Worm (Caenorhabditis elegans) whole organism, L1 larva: ENCODE data around the gene exc-5.

Source experiments
- C04F5.9 ChIP-seq: sonication (generic microtip); optimal IDR thresholded peaks from 2 replicates; lab custom pipeline; 2016; ENCODE audit warnings: missing genetic modification characterization, missing compliant biosample characterization
- F16B12.6 ChIP-seq: fragments of 150-350 bp; optimal IDR thresholded peaks from 2 replicates; lab custom pipeline; 2014; ENCODE audit warnings: missing biosample characterization, missing genetic modification characterization
- aha-1 ChIP-seq: fragments of 150-350 bp; optimal IDR thresholded peaks from 2 replicates; lab custom pipeline; 2014; ENCODE audit warnings: missing biosample characterization, missing genetic modification characterization
- alr-1 ChIP-seq: fragments of 200-800 bp; sonication (Bioruptor generic); optimal IDR thresholded peaks from 2 replicates; lab custom pipeline; 2018; ENCODE audit warnings: borderline replicate concordance, mild to moderate bottlenecking, missing genetic modification characterization, missing compliant biosample characterization
- aly-2 ChIP-seq: fragments of 150-350 bp; optimal IDR thresholded peaks from 2 replicates; lab custom pipeline; 2014; ENCODE audit warnings: missing biosample characterization, missing genetic modification characterization
- ceh-63 ChIP-seq: fragments of 200-800 bp; sonication (Bioruptor generic); optimal IDR thresholded peaks from 2 replicates; lab custom pipeline; 2018; ENCODE audit warnings: mild to moderate bottlenecking, missing genetic modification characterization, missing compliant biosample characterization
- ceh-82 ChIP-seq, 3 experiments: fragments of 150-350 bp in 1 of 3; sonication (generic microtip) in 2 of 3; optimal IDR thresholded peaks; 2 replicates each; lab custom pipeline; 2014 to 2017; ENCODE audit warnings: missing biosample characterization in 3 of 3, missing genetic modification characterization in 3 of 3
- ceh-88 ChIP-seq: fragments of 200-800 bp; sonication (Bioruptor generic); IDR thresholded peaks from 2 replicates; pipeline ENCODE4 v1.3.6; 2022; ENCODE audit warnings: missing genetic modification characterization, missing compliant biosample characterization
- ceh-90 ChIP-seq: sonication (generic microtip); optimal IDR thresholded peaks from 2 replicates; lab custom pipeline; 2016; ENCODE audit warnings: missing genetic modification characterization, missing compliant biosample characterization
- dpl-1 ChIP-seq, 3 experiments: fragments of 150-350 bp in 2 of 3; sonication (generic microtip) in 1 of 3; optimal IDR thresholded peaks; 2 replicates each; lab custom pipeline; 2014 to 2017; ENCODE audit warnings: missing biosample characterization in 3 of 3, missing genetic modification characterization in 3 of 3, missing genetic modification reagents in 3 of 3
- efl-3 ChIP-seq: fragments of 200-800 bp; sonication (Bioruptor generic); optimal IDR thresholded peaks from 2 replicates; lab custom pipeline; 2018; ENCODE audit warnings: mild to moderate bottlenecking, missing genetic modification characterization, missing compliant biosample characterization
- egl-13 ChIP-seq: sonication (generic microtip); optimal IDR thresholded peaks from 2 replicates; lab custom pipeline; 2016; ENCODE audit warnings: missing genotype, missing genetic modification reagents, missing genetic modification characterization, missing compliant biosample characterization
- elt-2 ChIP-seq: sonication (generic microtip); optimal IDR thresholded peaks from 2 replicates; lab custom pipeline; 2016; ENCODE audit warnings: missing genetic modification characterization, mild to moderate bottlenecking, inconsistent platforms, missing compliant biosample characterization, missing genetic modification reagents
- elt-3 ChIP-seq, 6 experiments: fragments of 150-350 bp in 1 of 6; sonication (generic microtip); optimal IDR thresholded peaks; 2 replicates each; lab custom pipeline; 2017 to 2018; ENCODE audit warnings: missing biosample characterization in 6 of 6, missing genetic modification characterization in 6 of 6, inconsistent platforms in 1 of 6
- fkh-10 ChIP-seq: sonication (generic microtip); optimal IDR thresholded peaks from 2 replicates; lab custom pipeline; 2017; ENCODE audit warnings: missing biosample characterization, missing genetic modification reagents, missing genetic modification characterization
- fkh-4 ChIP-seq: sonication (generic microtip); optimal IDR thresholded peaks from 2 replicates; lab custom pipeline; 2016; ENCODE audit warnings: missing compliant biosample characterization, missing genetic modification characterization, borderline replicate concordance
- fkh-8 ChIP-seq: sonication (generic microtip); optimal IDR thresholded peaks from 2 replicates; lab custom pipeline; 2016; ENCODE audit warnings: mild to moderate bottlenecking, missing genetic modification characterization, missing compliant biosample characterization
- grh-1 ChIP-seq: fragments of 200-800 bp; sonication (Bioruptor generic); IDR thresholded peaks from 2 replicates; pipeline ENCODE4 v1.3.6; 2022; ENCODE audit warnings: missing genetic modification reagents, missing genetic modification characterization, missing compliant biosample characterization
- hlh-17 ChIP-seq: fragments of 200-800 bp; sonication (Bioruptor generic); optimal IDR thresholded peaks from 2 replicates; lab custom pipeline; 2018; ENCODE audit warnings: missing genetic modification characterization, mild to moderate bottlenecking, missing compliant biosample characterization, moderate library complexity, borderline replicate concordance
- hpl-2 ChIP-seq: fragments of 150-350 bp; optimal IDR thresholded peaks from 2 replicates; lab custom pipeline; 2014; ENCODE audit warnings: missing biosample characterization, missing genetic modification reagents, missing genetic modification characterization
- lin-13 ChIP-seq: fragments of 150-350 bp; optimal IDR thresholded peaks from 2 replicates; lab custom pipeline; 2014; ENCODE audit warnings: missing biosample characterization, missing genetic modification reagents, missing genetic modification characterization
- lin-14 ChIP-seq: fragments of 200-800 bp; sonication (Bioruptor generic); optimal IDR thresholded peaks from 2 replicates; lab custom pipeline; 2018; ENCODE audit warnings: mild to moderate bottlenecking, missing genetic modification characterization, moderate library complexity, missing compliant biosample characterization
- lin-15B ChIP-seq: fragments of 150-350 bp; sonication (generic microtip); optimal IDR thresholded peaks from 3 replicates; lab custom pipeline; 2014; ENCODE audit warnings: missing biosample characterization, missing genetic modification characterization
- lin-35 ChIP-seq, 2 experiments: fragments of 150-350 bp; optimal IDR thresholded peaks; 2 replicates each; lab custom pipeline; 2014; ENCODE audit warnings: missing biosample characterization in 2 of 2, missing genetic modification characterization in 2 of 2, missing genetic modification reagents in 2 of 2
- lin-39 ChIP-seq: fragments of 150-350 bp; optimal IDR thresholded peaks from 2 replicates; lab custom pipeline; 2014; ENCODE audit warnings: missing biosample characterization, missing genetic modification reagents, missing genetic modification characterization
- lir-3 ChIP-seq: sonication (generic microtip); optimal IDR thresholded peaks from 2 replicates; lab custom pipeline; 2016; ENCODE audit warnings: mild to moderate bottlenecking, missing genetic modification characterization, moderate library complexity, missing compliant biosample characterization; ENCODE audit not compliant: poor library complexity
- mab-9 ChIP-seq: fragments of 200-800 bp; sonication (Bioruptor generic); IDR thresholded peaks from 2 replicates; pipeline ENCODE4 v1.3.6; 2022; ENCODE audit warnings: missing genetic modification reagents, missing genetic modification characterization, missing compliant biosample characterization
- mdl-1 ChIP-seq, 2 experiments: fragments of 150-350 bp; optimal IDR thresholded peaks; 2 replicates each; lab custom pipeline; 2014 to 2017; ENCODE audit warnings: missing biosample characterization in 2 of 2, missing genetic modification characterization in 2 of 2, inconsistent platforms in 1 of 2
- nhr-11 ChIP-seq: fragments of 150-350 bp; optimal IDR thresholded peaks from 2 replicates; lab custom pipeline; 2014; ENCODE audit warnings: missing biosample characterization, missing genetic modification characterization
- nhr-19 ChIP-seq: fragments of 200-800 bp; sonication (Bioruptor generic); conservative IDR thresholded peaks from 2 replicates; pipeline ENCODE4 v1.3.6; 2022; ENCODE audit warnings: missing genetic modification characterization, missing compliant biosample characterization
- nhr-20 ChIP-seq: sonication (generic microtip); optimal IDR thresholded peaks from 2 replicates; lab custom pipeline; 2016; ENCODE audit warnings: mild to moderate bottlenecking, missing genetic modification characterization, missing compliant biosample characterization
- nhr-47 ChIP-seq: sonication (generic microtip); optimal IDR thresholded peaks from 2 replicates; lab custom pipeline; 2016; ENCODE audit warnings: mild to moderate bottlenecking, missing genetic modification characterization, moderate library complexity, missing compliant biosample characterization
- nhr-77 ChIP-seq: fragments of 150-350 bp; optimal IDR thresholded peaks from 2 replicates; lab custom pipeline; 2014; ENCODE audit warnings: missing biosample characterization, missing genetic modification characterization
- nhr-84 ChIP-seq: sonication (generic microtip); optimal IDR thresholded peaks from 2 replicates; lab custom pipeline; 2017; ENCODE audit warnings: missing biosample characterization, missing genetic modification characterization
- nhr-85 ChIP-seq: sonication (generic microtip); peaks from one replicate; lab custom pipeline; 2016; ENCODE audit warnings: missing genetic modification characterization, inconsistent platforms, missing compliant biosample characterization
- pag-3 ChIP-seq: sonication (generic microtip); optimal IDR thresholded peaks from 2 replicates; lab custom pipeline; 2017; ENCODE audit warnings: missing genetic modification characterization, mild to moderate bottlenecking, missing compliant biosample characterization, antibody characterized with exemption, borderline replicate concordance; ENCODE audit not compliant: insufficient read depth
- pax-3 ChIP-seq: fragments of 200-800 bp; sonication (Bioruptor generic); optimal IDR thresholded peaks from 2 replicates; lab custom pipeline; 2018; ENCODE audit warnings: mild to moderate bottlenecking, missing genetic modification characterization, moderate library complexity, missing compliant biosample characterization
- snpc-4 ChIP-seq: fragments of 150-350 bp; optimal IDR thresholded peaks from 2 replicates; lab custom pipeline; 2014; ENCODE audit warnings: missing biosample characterization, missing genetic modification characterization
- sptf-1 ChIP-seq: fragments of 150-350 bp; optimal IDR thresholded peaks from 2 replicates; lab custom pipeline; 2014; ENCODE audit warnings: missing biosample characterization, missing genetic modification characterization
- swsn-7 ChIP-seq: sonication (generic microtip); optimal IDR thresholded peaks from 2 replicates; lab custom pipeline; 2016; ENCODE audit warnings: missing genetic modification characterization, missing compliant biosample characterization
- tbx-2 ChIP-seq: sonication (generic microtip); optimal IDR thresholded peaks from 2 replicates; lab custom pipeline; 2016; ENCODE audit warnings: missing genetic modification characterization, missing compliant biosample characterization
- tlp-1 ChIP-seq: fragments of 150-350 bp; optimal IDR thresholded peaks from 2 replicates; lab custom pipeline; 2014; ENCODE audit warnings: missing biosample characterization, missing genetic modification characterization
- unc-130 ChIP-seq: fragments of 150-350 bp; optimal IDR thresholded peaks from 2 replicates; lab custom pipeline; 2017; ENCODE audit warnings: missing biosample characterization, missing genetic modification characterization, inconsistent platforms
- unc-30 ChIP-seq: sonication (generic microtip); optimal IDR thresholded peaks from 2 replicates; lab custom pipeline; 2017; ENCODE audit warnings: missing biosample characterization, missing genetic modification characterization
- unc-86 ChIP-seq: sonication (generic microtip); optimal IDR thresholded peaks from 2 replicates; lab custom pipeline; 2016; ENCODE audit warnings: missing genetic modification characterization, missing compliant biosample characterization
- unc-98 ChIP-seq: fragments of 200-800 bp; sonication (Bioruptor generic); IDR thresholded peaks from 2 replicates; pipeline ENCODE4 v1.3.6; 2022; ENCODE audit warnings: missing genetic modification characterization, missing compliant biosample characterization
- vab-15 ChIP-seq: sonication (generic microtip); optimal IDR thresholded peaks from 2 replicates; lab custom pipeline; 2017; ENCODE audit warnings: missing genotype, mild to moderate bottlenecking, missing genetic modification characterization, missing compliant biosample characterization
- xbp-1 ChIP-seq: sonication (generic microtip); optimal IDR thresholded peaks from 2 replicates; lab custom pipeline; 2016; ENCODE audit warnings: missing genetic modification characterization, missing compliant biosample characterization
- zip-4 ChIP-seq: fragments of 200-800 bp; sonication (Bioruptor generic); optimal IDR thresholded peaks from 2 replicates; lab custom pipeline; 2018; ENCODE audit warnings: mild to moderate bottlenecking, missing genetic modification characterization, moderate library complexity, missing compliant biosample characterization
- ztf-11 ChIP-seq, 2 experiments: sonication (generic microtip); optimal IDR thresholded peaks; 2 replicates each; lab custom pipeline; 2016 to 2017; ENCODE audit warnings: missing genetic modification characterization in 2 of 2, missing biosample characterization in 1 of 2, missing compliant biosample characterization in 1 of 2
- ztf-4 ChIP-seq: fragments of 150-350 bp; optimal IDR thresholded peaks from 2 replicates; lab custom pipeline; 2014; ENCODE audit warnings: missing biosample characterization, missing genetic modification characterization

Gene exc-5

DNA sequence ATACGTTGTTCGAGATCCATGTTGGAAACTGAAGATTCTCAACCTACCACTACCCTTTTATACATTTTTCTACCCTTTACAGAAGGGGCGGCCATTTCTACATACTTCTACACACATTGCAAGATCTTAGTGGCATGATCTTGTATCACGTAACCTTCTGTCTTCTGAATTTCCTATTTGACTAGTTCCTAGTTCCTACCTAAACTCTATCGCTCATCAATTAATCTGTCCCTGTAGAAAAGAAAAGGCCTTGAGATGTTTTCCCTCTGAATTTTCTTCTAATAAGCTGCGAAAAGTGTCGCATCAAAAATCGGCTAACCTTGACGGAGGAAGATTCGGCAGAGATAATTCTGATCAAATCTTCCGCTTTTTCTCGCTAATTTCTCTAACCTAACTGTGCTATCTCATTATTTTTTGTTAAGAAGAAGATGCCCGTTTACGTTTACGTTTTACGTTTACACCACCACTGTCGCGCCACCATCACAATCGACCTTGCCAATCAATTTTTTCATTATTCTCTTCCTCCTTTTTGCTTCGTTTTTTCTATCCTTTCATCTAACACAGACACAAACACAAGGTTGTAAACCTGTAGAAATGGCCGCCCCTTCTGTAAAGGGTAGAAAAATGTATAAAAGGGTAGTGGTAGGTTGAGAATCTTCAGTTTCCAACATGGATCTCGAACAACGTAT is 10.8 kb upstream of the exc-5 start, which contains the start of the genes col-117 and col-3:
TSS of gene col-117 (minus strand) at position 51 of the 689 bp plus-strand sequence.
TSS of gene col-3 (plus strand) at position 639 of the 689 bp plus-strand sequence.
- peak in 1 of 2 experiments; percentile 17 for TF ChIP-seq mdl-1 (tag; optimal IDR thresholded peaks at IDR 0.05; lab: Kevin White, UChicago)
- TF ChIP-seq unc-86 (tag; lab: Kevin White, UChicago), result no peak
- peak in 1 of 2 experiments; percentile 1 for TF ChIP-seq lin-35 (GFP tag; optimal IDR thresholded peaks at IDR 0.05; lab: Kevin White, UChicago)
- TF ChIP-seq elt-2, result no peak
- no peak for TF ChIP-seq ceh-82 (tag; optimal IDR thresholded peaks at IDR 0.05; lab: Kevin White, UChicago)
- TF ChIP-seq lin-14 (GFP tag; lab: Kevin White, UChicago), result peak; percentile 88
- no peak for TF ChIP-seq F16B12.6 (tag; lab: Kevin White, UChicago)
- TF ChIP-seq fkh-8, result no peak
- no peak for TF ChIP-seq alr-1 (tag; lab: Kevin White, UChicago)
- TF ChIP-seq hpl-2, result no peak
- no peak for TF ChIP-seq zip-4 (GFP tag; lab: Kevin White, UChicago)
- peak; percentile 6 for TF ChIP-seq swsn-7 (tag; lab: Kevin White, UChicago)
- peak; percentile 98 for TF ChIP-seq nhr-85 (tag; lab: Kevin White, UChicago)
- TF ChIP-seq tlp-1 (tag; lab: Kevin White, UChicago), result peak; percentile 60
- peak in 1 of 3 experiments; percentile 26 for TF ChIP-seq dpl-1 (GFP tag; optimal IDR thresholded peaks at IDR 0.05; lab: Kevin White, UChicago)
- TF ChIP-seq ztf-4 (tag; lab: Kevin White, UChicago), result peak; percentile 14
- TF ChIP-seq nhr-20 (tag; lab: Kevin White, UChicago), result peak; percentile 79
- TF ChIP-seq nhr-84, result no peak
- TF ChIP-seq snpc-4 (tag; lab: Kevin White, UChicago), result no peak
- no peak for TF ChIP-seq nhr-11 (tag; lab: Kevin White, UChicago)
- TF ChIP-seq nhr-47 (tag; lab: Kevin White, UChicago), result peak; percentile 25
- TF ChIP-seq aly-2 (tag; lab: Kevin White, UChicago), result no peak
- peak; percentile 37 for TF ChIP-seq nhr-19 (GFP tag; lab: Robert Waterston, UW)
- TF ChIP-seq vab-15 (tag; lab: Kevin White, UChicago), result peak; percentile 8
- no peak for TF ChIP-seq nhr-77 (tag; lab: Kevin White, UChicago)
- no peak for TF ChIP-seq xbp-1 (tag; lab: Kevin White, UChicago)
- TF ChIP-seq aha-1 (tag; lab: Kevin White, UChicago), result no peak
- TF ChIP-seq efl-3, result no peak
- no peak for TF ChIP-seq unc-30 (tag; lab: Kevin White, UChicago)
- TF ChIP-seq lin-13 (GFP tag; lab: Kevin White, UChicago), result no peak
- TF ChIP-seq ceh-88, result no peak
- TF ChIP-seq elt-3 (tag; optimal IDR thresholded peaks at IDR 0.05; lab: Kevin White, UChicago), result peak in 4 of 6 experiments; percentile 32 to 84 (median 62)
- no peak for TF ChIP-seq lir-3
- TF ChIP-seq C04F5.9 (tag; lab: Kevin White, UChicago), result no peak
- TF ChIP-seq mab-9 (GFP tag; lab: Robert Waterston, UW), result no peak
- TF ChIP-seq unc-130, result peak; percentile 67
- no peak for TF ChIP-seq egl-13 (tag; lab: Kevin White, UChicago)
- 0 out of 2 replicates have a peak, but pooled peaks have one; percentile 23 for TF ChIP-seq grh-1
- TF ChIP-seq tbx-2, result peak; percentile 39
- no peak for TF ChIP-seq fkh-10 (GFP tag; lab: Kevin White, UChicago)
- TF ChIP-seq sptf-1 (tag; lab: Kevin White, UChicago), result no peak
- no peak for TF ChIP-seq lin-15B (tag; lab: Kevin White, UChicago)
- TF ChIP-seq ztf-11 (tag; optimal IDR thresholded peaks at IDR 0.05; lab: Kevin White, UChicago), result no peak
- TF ChIP-seq unc-98 (GFP tag; lab: Robert Waterston, UW), result no peak
- TF ChIP-seq fkh-4, result no peak
- TF ChIP-seq pag-3 (tag; lab: Kevin White, UChicago), result peak; percentile 58
- TF ChIP-seq pax-3 (tag; lab: Kevin White, UChicago), result no peak
- no peak for TF ChIP-seq hlh-17 (GFP tag; lab: Kevin White, UChicago)
- no peak for TF ChIP-seq lin-39 (tag; lab: Kevin White, UChicago)
- no peak for TF ChIP-seq ceh-90 (tag; lab: Kevin White, UChicago)
- TF ChIP-seq ceh-63 (GFP tag; lab: Kevin White, UChicago), result no peak
